Fruit fly (Drosophila melanogaster) whole organism, embryonic: ENCODE results near the gene RhoGAP19D.

Source experiments
- Asciz ChIP-seq: fragments of 200-800 bp; sonication (Bioruptor generic); optimal IDR thresholded peaks from 2 replicates; lab custom pipeline; 2017; ENCODE audit warnings: missing biosample characterization, mild to moderate bottlenecking, missing genetic modification characterization, missing genetic modification reagents
- Atf6 ChIP-seq: fragments of 200-800 bp; sonication (Bioruptor generic); IDR thresholded peaks from 2 replicates; pipeline ENCODE4 v1.3.6; 2022; ENCODE audit warnings: missing biosample characterization, missing genetic modification characterization
- B-H1 ChIP-seq: fragments of 200-800 bp; sonication (Bioruptor generic); IDR thresholded peaks from 3 replicates; pipeline ENCODE4 v1.3.6; 2022; ENCODE audit warnings: missing biosample characterization, missing genetic modification characterization
- CG10147 ChIP-seq: fragments of 200-800 bp; sonication (Bioruptor generic); optimal IDR thresholded peaks from 2 replicates; lab custom pipeline; 2019; ENCODE audit warnings: missing biosample characterization, mild to moderate bottlenecking, missing genetic modification characterization, moderate library complexity
- CG11723 ChIP-seq: fragments of 200-800 bp; sonication (Bioruptor generic); optimal IDR thresholded peaks from 2 replicates; lab custom pipeline; 2017; ENCODE audit warnings: missing biosample characterization, mild to moderate bottlenecking, missing genetic modification characterization
- CG14965 ChIP-seq: fragments of 200-800 bp; sonication (Bioruptor generic); optimal IDR thresholded peaks from 2 replicates; lab custom pipeline; 2016; ENCODE audit warnings: missing biosample characterization, missing genetic modification characterization, borderline replicate concordance
- CG1647 ChIP-seq: fragments of 200-800 bp; sonication (Bioruptor generic); optimal IDR thresholded peaks from 3 replicates; lab custom pipeline; 2016; ENCODE audit warnings: missing biosample characterization, missing genetic modification characterization
- CG16863 ChIP-seq: fragments of 200-800 bp; sonication (Bioruptor generic); optimal IDR thresholded peaks from 3 replicates; lab custom pipeline; 2016; ENCODE audit warnings: missing biosample characterization, missing genetic modification characterization
- CG17328 ChIP-seq: fragments of 200-800 bp; sonication (Bioruptor generic); IDR thresholded peaks from 2 replicates; pipeline ENCODE4 v1.3.6; 2022; ENCODE audit warnings: missing biosample characterization, missing genetic modification characterization
- CG18599 ChIP-seq: fragments of 200-800 bp; sonication (Bioruptor generic); optimal IDR thresholded peaks from 3 replicates; lab custom pipeline; 2017; ENCODE audit warnings: missing biosample characterization, missing genetic modification characterization, mild to moderate bottlenecking, moderate library complexity, missing genetic modification reagents
- CG31441 ChIP-seq: fragments of 200-800 bp; sonication (Bioruptor generic); IDR thresholded peaks from 2 replicates; pipeline ENCODE4 v1.3.6; 2022; ENCODE audit warnings: missing biosample characterization, missing genetic modification characterization
- CG32532 ChIP-seq: fragments of 200-800 bp; sonication (Bioruptor generic); IDR thresholded peaks from 2 replicates; pipeline ENCODE4 v1.3.6; 2022; ENCODE audit warnings: missing biosample characterization, missing genetic modification characterization
- CG4820 ChIP-seq: fragments of 200-800 bp; sonication (Bioruptor generic); optimal IDR thresholded peaks from 3 replicates; lab custom pipeline; 2016; ENCODE audit warnings: missing biosample characterization, missing genetic modification characterization
- CG7271 ChIP-seq: fragments of 200-800 bp; sonication (Bioruptor generic); optimal IDR thresholded peaks from 2 replicates; lab custom pipeline; 2018; ENCODE audit warnings: missing biosample characterization, mild to moderate bottlenecking, missing genetic modification characterization, moderate library complexity
- CG7786 ChIP-seq: fragments of 200-800 bp; sonication (Bioruptor generic); optimal IDR thresholded peaks from 2 replicates; lab custom pipeline; 2016; ENCODE audit warnings: missing biosample characterization, missing genetic modification characterization
- CG8359 ChIP-seq: fragments of 200-800 bp; sonication (Bioruptor generic); optimal IDR thresholded peaks from 2 replicates; lab custom pipeline; 2017; ENCODE audit warnings: missing biosample characterization, mild to moderate bottlenecking, missing genetic modification characterization, borderline replicate concordance
- CG8944 ChIP-seq: fragments of 200-800 bp; sonication (Bioruptor generic); optimal IDR thresholded peaks from 3 replicates; lab custom pipeline; 2016; ENCODE audit warnings: missing biosample characterization, missing genetic modification characterization
- Dad ChIP-seq: fragments of 200-800 bp; sonication (Bioruptor generic); optimal IDR thresholded peaks from 3 replicates; lab custom pipeline; 2016; ENCODE audit warnings: missing biosample characterization, missing genetic modification characterization
- Dek ChIP-seq: fragments of 200-800 bp; sonication (Bioruptor generic); optimal IDR thresholded peaks from 3 replicates; lab custom pipeline; 2019; ENCODE audit warnings: missing biosample characterization, mild to moderate bottlenecking, missing genetic modification characterization, moderate library complexity
- Dip3 ChIP-seq: fragments of 200-800 bp; sonication (Bioruptor generic); optimal IDR thresholded peaks from 3 replicates; lab custom pipeline; 2016; ENCODE audit warnings: missing biosample characterization, missing genetic modification characterization
- Myb ChIP-seq: fragments of 200-800 bp; sonication (Bioruptor generic); optimal IDR thresholded peaks from 2 replicates; lab custom pipeline; 2016; ENCODE audit warnings: missing biosample characterization, missing genetic modification characterization
- Nf-YA ChIP-seq: fragments of 200-800 bp; sonication (Bioruptor generic); IDR thresholded peaks from 2 replicates; pipeline ENCODE4 v1.3.6; 2022; ENCODE audit warnings: missing biosample characterization, missing genetic modification characterization
- Sox100B ChIP-seq: fragments of 200-800 bp; sonication (Bioruptor generic); optimal IDR thresholded peaks from 3 replicates; lab custom pipeline; 2018; ENCODE audit warnings: missing biosample characterization, mild to moderate bottlenecking, missing genetic modification characterization
- Sox102F ChIP-seq: fragments of 200-800 bp; sonication (Bioruptor generic); optimal IDR thresholded peaks from 2 replicates; lab custom pipeline; 2018; ENCODE audit warnings: missing biosample characterization, mild to moderate bottlenecking, missing genetic modification characterization, moderate library complexity
- Spps ChIP-seq: fragments of 200-800 bp; sonication (Bioruptor generic); optimal IDR thresholded peaks from 2 replicates; lab custom pipeline; 2018; ENCODE audit warnings: missing biosample characterization, mild to moderate bottlenecking, missing genetic modification characterization
- Xrp1 ChIP-seq: fragments of 200-800 bp; sonication (Bioruptor generic); IDR thresholded peaks from 2 replicates; pipeline ENCODE4 v1.3.6; 2022; ENCODE audit warnings: missing biosample characterization, missing genetic modification characterization
- amos ChIP-seq: fragments of 200-800 bp; sonication (Bioruptor generic); IDR thresholded peaks from 2 replicates; pipeline ENCODE4 v1.3.6; 2022; ENCODE audit warnings: missing biosample characterization, missing genetic modification characterization; ENCODE audit not compliant: partially characterized antibody
- ara ChIP-seq: fragments of 200-800 bp; sonication (Bioruptor generic); IDR thresholded peaks from 2 replicates; pipeline ENCODE4 v1.3.6; 2022; ENCODE audit warnings: missing biosample characterization, missing genetic modification characterization
- cas ChIP-seq: fragments of 200-800 bp; sonication (Bioruptor generic); IDR thresholded peaks from 2 replicates; pipeline ENCODE4 v1.3.6; 2022; ENCODE audit warnings: missing biosample characterization, missing genetic modification characterization
- chif ChIP-seq, 2 experiments: fragments of 200-800 bp; sonication (Bioruptor generic); optimal IDR thresholded peaks; 3 replicates each; lab custom pipeline; 2016; ENCODE audit warnings: missing biosample characterization in 2 of 2, missing genetic modification characterization in 2 of 2
- crc ChIP-seq: fragments of 200-800 bp; sonication (Bioruptor generic); optimal IDR thresholded peaks from 2 replicates; lab custom pipeline; 2016; ENCODE audit warnings: missing biosample characterization, missing genetic modification characterization
- disco-r ChIP-seq: fragments of 200-800 bp; sonication (Bioruptor generic); optimal IDR thresholded peaks from 2 replicates; lab custom pipeline; 2016; ENCODE audit warnings: missing biosample characterization, missing genetic modification characterization
- eyg ChIP-seq: fragments of 200-800 bp; sonication (Bioruptor generic); optimal IDR thresholded peaks from 3 replicates; lab custom pipeline; 2016; ENCODE audit warnings: missing biosample characterization, missing genetic modification characterization
- fd3F ChIP-seq: fragments of 200-800 bp; sonication (Bioruptor generic); optimal IDR thresholded peaks from 2 replicates; lab custom pipeline; 2018; ENCODE audit warnings: missing biosample characterization, mild to moderate bottlenecking, missing genetic modification characterization, moderate library complexity
- gfzf ChIP-seq: fragments of 200-800 bp; sonication (Bioruptor generic); optimal IDR thresholded peaks from 2 replicates; lab custom pipeline; 2016; ENCODE audit warnings: missing biosample characterization, mild to moderate bottlenecking, missing genetic modification characterization, moderate library complexity
- hbn ChIP-seq: fragments of 200-800 bp; sonication (Bioruptor generic); IDR thresholded peaks from 2 replicates; pipeline ENCODE4 v1.3.6; 2022; ENCODE audit warnings: missing biosample characterization, missing genetic modification characterization; ENCODE audit not compliant: partially characterized antibody
- her ChIP-seq: fragments of 200-800 bp; sonication (Bioruptor generic); optimal IDR thresholded peaks from 2 replicates; lab custom pipeline; 2016; ENCODE audit warnings: missing biosample characterization, missing genetic modification characterization
- jigr1 ChIP-seq: fragments of 200-800 bp; sonication (Bioruptor generic); IDR thresholded peaks from 3 replicates; pipeline ENCODE4 v1.3.6; 2022; ENCODE audit warnings: missing biosample characterization, missing genetic modification characterization
- kay ChIP-seq: fragments of 200-800 bp; sonication (Bioruptor generic); optimal IDR thresholded peaks from 2 replicates; lab custom pipeline; 2016; ENCODE audit warnings: missing biosample characterization, missing genetic modification characterization
- klu ChIP-seq: fragments of 200-800 bp; sonication (Bioruptor generic); IDR thresholded peaks from 2 replicates; pipeline ENCODE4 v1.3.6; 2022; ENCODE audit warnings: missing biosample characterization, missing genetic modification characterization
- knrl ChIP-seq: fragments of 200-800 bp; sonication (Bioruptor generic); IDR thresholded peaks from 3 replicates; pipeline ENCODE4 v1.3.6; 2022; ENCODE audit warnings: missing biosample characterization, missing genetic modification characterization; ENCODE audit not compliant: partially characterized antibody
- oc ChIP-seq: fragments of 200-800 bp; sonication (Bioruptor generic); optimal IDR thresholded peaks from 2 replicates; lab custom pipeline; 2018; ENCODE audit warnings: missing biosample characterization, mild to moderate bottlenecking, missing genetic modification characterization, moderate library complexity
- psq ChIP-seq: fragments of 200-800 bp; sonication (Bioruptor generic); optimal IDR thresholded peaks from 2 replicates; lab custom pipeline; 2017; ENCODE audit warnings: missing biosample characterization, missing genetic modification characterization
- rib ChIP-seq: fragments of 200-800 bp; sonication (Bioruptor generic); IDR thresholded peaks from 2 replicates; pipeline ENCODE4 v1.3.6; 2022; ENCODE audit warnings: missing biosample characterization, missing genetic modification characterization
- salm ChIP-seq: fragments of 200-800 bp; sonication (Bioruptor generic); optimal IDR thresholded peaks from 2 replicates; lab custom pipeline; 2018; ENCODE audit warnings: missing biosample characterization, mild to moderate bottlenecking, missing genetic modification characterization
- shn ChIP-seq: fragments of 200-800 bp; sonication (Bioruptor generic); optimal IDR thresholded peaks from 3 replicates; lab custom pipeline; 2016; ENCODE audit warnings: missing biosample characterization, missing genetic modification characterization
- sima ChIP-seq: fragments of 200-800 bp; sonication (Bioruptor generic); optimal IDR thresholded peaks from 2 replicates; lab custom pipeline; 2016; ENCODE audit warnings: missing biosample characterization, missing genetic modification characterization
- slp2 ChIP-seq: fragments of 200-800 bp; sonication (Bioruptor generic); optimal IDR thresholded peaks from 2 replicates; lab custom pipeline; 2016; ENCODE audit warnings: missing biosample characterization, missing genetic modification characterization
- tin ChIP-seq: fragments of 200-800 bp; sonication (Bioruptor generic); optimal IDR thresholded peaks from 3 replicates; lab custom pipeline; 2016; ENCODE audit warnings: missing biosample characterization, missing genetic modification characterization
- trem ChIP-seq: fragments of 200-800 bp; optimal IDR thresholded peaks from 3 replicates; lab custom pipeline; 2019; ENCODE audit warnings: missing biosample characterization, mild to moderate bottlenecking, missing genetic modification characterization, moderate library complexity
- vvl ChIP-seq: fragments of 200-800 bp; sonication (Bioruptor generic); IDR thresholded peaks from 2 replicates; pipeline ENCODE4 v1.3.6; 2022; ENCODE audit warnings: missing biosample characterization, missing genetic modification characterization
- zfh2 ChIP-seq: fragments of 200-800 bp; sonication (Bioruptor generic); optimal IDR thresholded peaks from 2 replicates; lab custom pipeline; 2016; ENCODE audit warnings: missing biosample characterization, missing genetic modification characterization

RhoGAP19D gene

DNA sequence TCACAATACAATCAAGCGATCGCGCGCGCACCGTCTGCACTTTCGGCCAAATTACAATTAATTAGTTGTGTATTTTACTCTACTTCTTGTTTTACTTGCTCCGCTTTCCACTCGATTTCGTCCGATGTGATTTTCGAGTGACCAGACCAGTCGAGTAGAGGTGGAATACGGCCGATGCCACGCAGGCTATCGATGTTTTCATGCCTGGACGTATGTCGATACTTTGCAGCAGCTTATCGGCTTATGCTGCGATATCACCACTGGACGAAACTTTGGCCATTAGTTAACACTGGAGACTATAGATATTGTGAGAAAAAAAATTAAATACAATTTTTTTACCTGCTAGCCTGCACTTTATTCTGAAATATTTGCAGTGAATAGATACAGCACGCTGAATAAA lies at the start of gene RhoGAP19D (continued):
- peak; percentile 30; the same call in 1 of the 3 replicates for TF ChIP-seq B-H1
- no peak for TF ChIP-seq CG17328 (GFP tag; lab: Robert Waterston, UW)
- TF ChIP-seq Myb (GFP tag; lab: Kevin White, UChicago): peak; percentile 57
- peak; percentile 93 for TF ChIP-seq knrl (GFP tag; lab: Robert Waterston, UW)
- TF ChIP-seq amos (GFP tag; lab: Robert Waterston, UW): peak; percentile 98
- TF ChIP-seq Nf-YA (GFP tag; lab: Robert Waterston, UW): no peak
- peak; percentile 72 for TF ChIP-seq CG32532 (GFP tag; lab: Robert Waterston, UW)
- peak; percentile 23 for TF ChIP-seq trem (tag; lab: Kevin White, UChicago)
- peak; percentile 40 for TF ChIP-seq CG1647 (GFP tag; lab: Kevin White, UChicago)
- TF ChIP-seq CG7271: peak; percentile 8
- TF ChIP-seq sima (GFP tag; lab: Kevin White, UChicago): no peak
- no peak for TF ChIP-seq jigr1 (GFP tag; lab: Robert Waterston, UW)
- TF ChIP-seq rib (GFP tag; lab: Robert Waterston, UW): 0 out of 2 replicates have a peak, but pooled peaks have one; percentile 38
- peak; percentile 67 for TF ChIP-seq shn
- TF ChIP-seq Atf6 (GFP tag; lab: Robert Waterston, UW): no peak
- TF ChIP-seq vvl (GFP tag; lab: Robert Waterston, UW): peak; percentile 78
- TF ChIP-seq chif (GFP tag; optimal IDR thresholded peaks at IDR 0.05; lab: Kevin White, UChicago): peak; percentile 32 to 42
- peak; percentile 84 for TF ChIP-seq psq (GFP tag; lab: Kevin White, UChicago)
- peak; percentile 4 for TF ChIP-seq Sox102F (GFP tag; lab: Kevin White, UChicago)
- TF ChIP-seq CG31441 (GFP tag; lab: Robert Waterston, UW): no peak
- TF ChIP-seq Asciz (GFP tag; lab: Kevin White, UChicago): no peak
- no peak for TF ChIP-seq CG10147
- TF ChIP-seq kay (GFP tag; lab: Kevin White, UChicago): peak; percentile 40
- TF ChIP-seq CG14965 (GFP tag; lab: Kevin White, UChicago): no peak
- peak; percentile 12 for TF ChIP-seq CG4820 (GFP tag; lab: Kevin White, UChicago)
- no peak for TF ChIP-seq ara (GFP tag; lab: Robert Waterston, UW)
- TF ChIP-seq her (GFP tag; lab: Kevin White, UChicago): peak; percentile 42
- TF ChIP-seq Dad (GFP tag; lab: Kevin White, UChicago): peak; percentile 58
- TF ChIP-seq CG8359 (GFP tag; lab: Kevin White, UChicago): no peak
- peak; percentile 41 for TF ChIP-seq CG16863
- TF ChIP-seq CG7786 (GFP tag; lab: Kevin White, UChicago): peak; percentile 68
- peak; percentile 53; the same call in 1 of the 2 replicates for TF ChIP-seq Xrp1 (GFP tag; lab: Robert Waterston, UW)
- no peak for TF ChIP-seq crc (GFP tag; lab: Kevin White, UChicago)
- no peak for TF ChIP-seq salm (tag; lab: Kevin White, UChicago)
- peak; percentile 63 for TF ChIP-seq tin (GFP tag; lab: Kevin White, UChicago)
- TF ChIP-seq gfzf (GFP tag; lab: Kevin White, UChicago): peak; percentile 54
- TF ChIP-seq Dip3 (GFP tag; lab: Kevin White, UChicago): peak; percentile 59
- TF ChIP-seq fd3F (GFP tag; lab: Kevin White, UChicago): peak; percentile 4
- no peak for TF ChIP-seq Sox100B
- peak; percentile 25 for TF ChIP-seq Dek (tag; lab: Kevin White, UChicago)
- peak; percentile 9 for TF ChIP-seq eyg (GFP tag; lab: Kevin White, UChicago)
- no peak for TF ChIP-seq cas (GFP tag; lab: Robert Waterston, UW)
- peak; percentile 81 for TF ChIP-seq zfh2 (GFP tag; lab: Kevin White, UChicago)
- TF ChIP-seq klu (GFP tag; lab: Robert Waterston, UW): no peak
- peak; percentile 88 for TF ChIP-seq hbn (GFP tag; lab: Robert Waterston, UW)
- TF ChIP-seq Spps (tag; lab: Kevin White, UChicago): no peak
- TF ChIP-seq CG8944 (GFP tag; lab: Kevin White, UChicago): peak; percentile 56
- TF ChIP-seq CG11723 (GFP tag; lab: Kevin White, UChicago): no peak
- no peak for TF ChIP-seq oc
- peak; percentile 20 for TF ChIP-seq slp2
- TF ChIP-seq disco-r (GFP tag; lab: Kevin White, UChicago): no peak
- peak; percentile 61 for TF ChIP-seq CG18599 (GFP tag; lab: Kevin White, UChicago)
